Fruit fly (Drosophila melanogaster) whole organism, prepupa: ENCODE results near the gene CG14543.

Source experiments
- Blimp-1 ChIP-seq: fragments of 200-800 bp; sonication (Bioruptor generic); optimal IDR thresholded peaks from 3 replicates; lab custom pipeline; 2017; ENCODE audit warnings: missing biosample characterization, missing genetic modification characterization, mild to moderate bottlenecking, moderate library complexity, missing genetic modification reagents
- CG10631 ChIP-seq: fragments of 200-800 bp; sonication (Bioruptor generic); optimal IDR thresholded peaks from 2 replicates; lab custom pipeline; 2016; ENCODE audit warnings: missing biosample characterization, missing genetic modification characterization
- CG10669 ChIP-seq: fragments of 200-800 bp; sonication (Bioruptor generic); optimal IDR thresholded peaks from 3 replicates; lab custom pipeline; 2018; ENCODE audit warnings: missing biosample characterization, mild to moderate bottlenecking, missing genetic modification characterization, moderate library complexity
- CG11294 ChIP-seq: fragments of 200-800 bp; sonication (Bioruptor generic); IDR thresholded peaks from 2 replicates; pipeline ENCODE4 v1.3.6; 2022; ENCODE audit warnings: missing biosample characterization, missing genetic modification characterization
- CG11762 ChIP-seq: fragments of 200-800 bp; sonication (Bioruptor generic); optimal IDR thresholded peaks from 3 replicates; lab custom pipeline; 2016; ENCODE audit warnings: missing biosample characterization, missing genetic modification characterization; ENCODE audit not compliant: insufficient read depth
- CG11902 ChIP-seq: fragments of 200-800 bp; sonication (Bioruptor generic); optimal IDR thresholded peaks from 3 replicates; lab custom pipeline; 2016; ENCODE audit warnings: missing biosample characterization, missing genetic modification characterization
- CG15336 ChIP-seq: fragments of 200-800 bp; sonication (Bioruptor generic); IDR thresholded peaks from 2 replicates; pipeline ENCODE4 v1.3.6; 2022; ENCODE audit warnings: missing biosample characterization, missing genetic modification characterization
- CG1621 ChIP-seq: fragments of 200-800 bp; sonication (Bioruptor generic); optimal IDR thresholded peaks from 3 replicates; lab custom pipeline; 2018; ENCODE audit warnings: missing biosample characterization, mild to moderate bottlenecking, missing genetic modification characterization
- CG3032 ChIP-seq: fragments of 200-800 bp; optimal IDR thresholded peaks from 2 replicates; lab custom pipeline; 2019; ENCODE audit warnings: missing biosample characterization, mild to moderate bottlenecking, missing genetic modification characterization, moderate library complexity
- CG31627 ChIP-seq: fragments of 200-800 bp; sonication (Bioruptor generic); optimal IDR thresholded peaks from 3 replicates; lab custom pipeline; 2016; ENCODE audit warnings: missing biosample characterization, missing genetic modification characterization
- CG32006 ChIP-seq: fragments of 200-800 bp; sonication (Bioruptor generic); optimal IDR thresholded peaks from 3 replicates; lab custom pipeline; 2017; ENCODE audit warnings: missing biosample characterization, mild to moderate bottlenecking, missing genetic modification characterization
- CG34406 ChIP-seq: fragments of 200-800 bp; sonication (Bioruptor generic); optimal IDR thresholded peaks from 3 replicates; lab custom pipeline; 2016; ENCODE audit warnings: missing biosample characterization, missing genetic modification characterization
- CG3919 ChIP-seq: fragments of 200-800 bp; sonication (Bioruptor generic); optimal IDR thresholded peaks from 3 replicates; lab custom pipeline; 2016; ENCODE audit warnings: missing biosample characterization, missing genetic modification characterization
- CG4318 ChIP-seq: fragments of 200-800 bp; sonication (Bioruptor generic); optimal IDR thresholded peaks from 3 replicates; lab custom pipeline; 2017; ENCODE audit warnings: missing biosample characterization, mild to moderate bottlenecking, missing genetic modification characterization
- CG6163 ChIP-seq: fragments of 200-800 bp; sonication (Bioruptor generic); IDR thresholded peaks from 3 replicates; pipeline ENCODE4 v1.3.6; 2022; ENCODE audit warnings: missing biosample characterization, missing genetic modification characterization
- CG6276 ChIP-seq: fragments of 200-800 bp; sonication (Bioruptor generic); optimal IDR thresholded peaks from 2 replicates; lab custom pipeline; 2017; ENCODE audit warnings: missing biosample characterization, mild to moderate bottlenecking, missing genetic modification characterization
- CG6792 ChIP-seq: fragments of 200-800 bp; sonication (Bioruptor generic); optimal IDR thresholded peaks from 3 replicates; lab custom pipeline; 2016; ENCODE audit warnings: missing biosample characterization, missing genetic modification characterization
- CG6854 ChIP-seq: fragments of 200-800 bp; sonication (Bioruptor generic); optimal IDR thresholded peaks from 2 replicates; lab custom pipeline; 2017; ENCODE audit warnings: missing biosample characterization, mild to moderate bottlenecking, missing genetic modification characterization
- CG7368 ChIP-seq: fragments of 200-800 bp; sonication (Bioruptor generic); optimal IDR thresholded peaks from 3 replicates; lab custom pipeline; 2016; ENCODE audit warnings: missing biosample characterization, missing genetic modification characterization
- CG8119 ChIP-seq: fragments of 200-800 bp; sonication (Bioruptor generic); IDR thresholded peaks from 3 replicates; pipeline ENCODE4 v1.3.6; 2022; ENCODE audit warnings: missing biosample characterization, missing genetic modification characterization
- CG8319 ChIP-seq: fragments of 200-800 bp; sonication (Bioruptor generic); optimal IDR thresholded peaks from 3 replicates; lab custom pipeline; 2016; ENCODE audit warnings: missing biosample characterization, missing genetic modification characterization
- CG8632 ChIP-seq: fragments of 200-800 bp; sonication (Bioruptor generic); optimal IDR thresholded peaks from 3 replicates; lab custom pipeline; 2016; ENCODE audit warnings: missing biosample characterization, missing genetic modification characterization
- CG9139 ChIP-seq: fragments of 200-800 bp; sonication (Bioruptor generic); optimal IDR thresholded peaks from 3 replicates; lab custom pipeline; 2017; ENCODE audit warnings: missing biosample characterization, mild to moderate bottlenecking, missing genetic modification characterization
- Eip78C ChIP-seq: fragments of 200-800 bp; sonication (Bioruptor generic); peaks from one replicate; lab custom pipeline; 2016; ENCODE audit warnings: missing biosample characterization, missing genetic modification characterization
- Eip93F ChIP-seq: fragments of 200-800 bp; sonication (Bioruptor generic); optimal IDR thresholded peaks from 2 replicates; lab custom pipeline; 2016; ENCODE audit warnings: missing biosample characterization, mild to moderate bottlenecking, missing genetic modification characterization
- Ets96B ChIP-seq: fragments of 200-800 bp; optimal IDR thresholded peaks from 2 replicates; lab custom pipeline; 2019; ENCODE audit warnings: missing biosample characterization, mild to moderate bottlenecking, missing genetic modification characterization, moderate library complexity
- Gug ChIP-seq: fragments of 200-800 bp; sonication (Bioruptor generic); IDR thresholded peaks from 2 replicates; pipeline ENCODE4 v1.3.6; 2022; ENCODE audit warnings: missing biosample characterization, missing genetic modification characterization
- Hr38 ChIP-seq: sonication (Bioruptor generic); optimal IDR thresholded peaks from 2 replicates; lab custom pipeline; 2016; ENCODE audit warnings: missing biosample characterization, missing genetic modification characterization
- Hr39 ChIP-seq: fragments of 200-800 bp; sonication (Bioruptor generic); optimal IDR thresholded peaks from 2 replicates; lab custom pipeline; 2016; ENCODE audit warnings: missing biosample characterization, missing genetic modification characterization
- Hr4 ChIP-seq: fragments of 200-800 bp; sonication (Bioruptor generic); optimal IDR thresholded peaks from 3 replicates; lab custom pipeline; 2016; ENCODE audit warnings: missing biosample characterization, missing genetic modification characterization
- Lpt ChIP-seq: fragments of 200-800 bp; sonication (Bioruptor generic); optimal IDR thresholded peaks from 3 replicates; lab custom pipeline; 2016; ENCODE audit warnings: missing biosample characterization, missing genetic modification characterization
- Met ChIP-seq: fragments of 200-800 bp; sonication (Bioruptor generic); optimal IDR thresholded peaks from 3 replicates; lab custom pipeline; 2016; ENCODE audit warnings: missing biosample characterization, missing genetic modification characterization
- OdsH ChIP-seq: fragments of 200-800 bp; sonication (Bioruptor generic); optimal IDR thresholded peaks from 3 replicates; lab custom pipeline; 2016; ENCODE audit warnings: missing biosample characterization, missing genetic modification characterization
- Smox ChIP-seq: fragments of 200-800 bp; sonication (Bioruptor generic); optimal IDR thresholded peaks from 3 replicates; lab custom pipeline; 2016; ENCODE audit warnings: missing biosample characterization, missing genetic modification characterization
- Sox102F ChIP-seq: fragments of 200-800 bp; sonication (Bioruptor generic); optimal IDR thresholded peaks from 2 replicates; lab custom pipeline; 2016; ENCODE audit warnings: missing biosample characterization, mild to moderate bottlenecking, missing genetic modification characterization
- achi ChIP-seq: fragments of 200-800 bp; sonication (Bioruptor generic); optimal IDR thresholded peaks from 3 replicates; lab custom pipeline; 2016; ENCODE audit warnings: missing biosample characterization, missing genetic modification characterization
- acj6 ChIP-seq: fragments of 200-800 bp; sonication (Bioruptor generic); optimal IDR thresholded peaks from 3 replicates; lab custom pipeline; 2016; ENCODE audit warnings: missing biosample characterization, missing genetic modification characterization
- cyc ChIP-seq: fragments of 200-800 bp; sonication (Bioruptor generic); optimal IDR thresholded peaks from 3 replicates; lab custom pipeline; 2016; ENCODE audit warnings: missing biosample characterization, missing genetic modification characterization
- dsx ChIP-seq: fragments of 200-800 bp; optimal IDR thresholded peaks from 3 replicates; lab custom pipeline; 2019; ENCODE audit warnings: missing biosample characterization, mild to moderate bottlenecking, missing genetic modification characterization, moderate library complexity; ENCODE audit not compliant: poor library complexity, severe bottlenecking
- eg ChIP-seq: fragments of 200-800 bp; sonication (Bioruptor generic); IDR thresholded peaks from 3 replicates; pipeline ENCODE4 v1.3.6; 2022; ENCODE audit warnings: missing biosample characterization, missing genetic modification characterization
- fd59A ChIP-seq: fragments of 200-800 bp; sonication (Bioruptor generic); optimal IDR thresholded peaks from 2 replicates; lab custom pipeline; 2017; ENCODE audit warnings: missing biosample characterization, mild to moderate bottlenecking, missing genetic modification characterization, missing genetic modification reagents
- fd85E ChIP-seq: fragments of 200-800 bp; sonication (Bioruptor generic); optimal IDR thresholded peaks from 3 replicates; lab custom pipeline; 2016; ENCODE audit warnings: missing biosample characterization, missing genetic modification characterization
- fkh ChIP-seq: fragments of 200-800 bp; sonication (Bioruptor generic); optimal IDR thresholded peaks from 3 replicates; lab custom pipeline; 2017; ENCODE audit warnings: missing biosample characterization, mild to moderate bottlenecking, missing genetic modification characterization, moderate library complexity
- lz ChIP-seq: fragments of 200-800 bp; sonication (Bioruptor generic); optimal IDR thresholded peaks from 3 replicates; lab custom pipeline; 2016; ENCODE audit warnings: missing biosample characterization, missing genetic modification characterization
- net ChIP-seq: fragments of 200-800 bp; sonication (Bioruptor generic); optimal IDR thresholded peaks from 3 replicates; lab custom pipeline; 2016; ENCODE audit warnings: missing biosample characterization, missing genetic modification characterization
- salr ChIP-seq, 2 experiments: fragments of 200-800 bp; sonication (Bioruptor generic); optimal IDR thresholded peaks; 3 replicates each; lab custom pipeline; 2016 to 2018; ENCODE audit warnings: missing biosample characterization in 2 of 2, missing genetic modification characterization in 2 of 2, mild to moderate bottlenecking in 1 of 2
- spab ChIP-seq: fragments of 200-800 bp; sonication (Bioruptor generic); optimal IDR thresholded peaks from 2 replicates; lab custom pipeline; 2017; ENCODE audit warnings: missing biosample characterization, mild to moderate bottlenecking, missing genetic modification characterization, missing genetic modification reagents
- ss ChIP-seq, 2 experiments: fragments of 200-800 bp; sonication (Bioruptor generic); optimal IDR thresholded peaks; 2 replicates in 1 of 2; 3 replicates in 1 of 2; lab custom pipeline; 2017 to 2018; ENCODE audit warnings: mild to moderate bottlenecking in 2 of 2, missing biosample characterization in 2 of 2, missing genetic modification characterization in 2 of 2, moderate library complexity in 1 of 2
- svp ChIP-seq: fragments of 200-800 bp; sonication (Bioruptor generic); peaks from one replicate; lab custom pipeline; 2016; ENCODE audit warnings: missing biosample characterization, missing genetic modification characterization
- topi ChIP-seq: fragments of 200-800 bp; sonication (Bioruptor generic); optimal IDR thresholded peaks from 3 replicates; lab custom pipeline; 2016; ENCODE audit warnings: missing biosample characterization, missing genetic modification characterization
- vri ChIP-seq: fragments of 200-800 bp; sonication (Bioruptor generic); optimal IDR thresholded peaks from 3 replicates; lab custom pipeline; 2016; ENCODE audit warnings: missing biosample characterization, mild to moderate bottlenecking, missing genetic modification characterization

CG14543 gene

DNA sequence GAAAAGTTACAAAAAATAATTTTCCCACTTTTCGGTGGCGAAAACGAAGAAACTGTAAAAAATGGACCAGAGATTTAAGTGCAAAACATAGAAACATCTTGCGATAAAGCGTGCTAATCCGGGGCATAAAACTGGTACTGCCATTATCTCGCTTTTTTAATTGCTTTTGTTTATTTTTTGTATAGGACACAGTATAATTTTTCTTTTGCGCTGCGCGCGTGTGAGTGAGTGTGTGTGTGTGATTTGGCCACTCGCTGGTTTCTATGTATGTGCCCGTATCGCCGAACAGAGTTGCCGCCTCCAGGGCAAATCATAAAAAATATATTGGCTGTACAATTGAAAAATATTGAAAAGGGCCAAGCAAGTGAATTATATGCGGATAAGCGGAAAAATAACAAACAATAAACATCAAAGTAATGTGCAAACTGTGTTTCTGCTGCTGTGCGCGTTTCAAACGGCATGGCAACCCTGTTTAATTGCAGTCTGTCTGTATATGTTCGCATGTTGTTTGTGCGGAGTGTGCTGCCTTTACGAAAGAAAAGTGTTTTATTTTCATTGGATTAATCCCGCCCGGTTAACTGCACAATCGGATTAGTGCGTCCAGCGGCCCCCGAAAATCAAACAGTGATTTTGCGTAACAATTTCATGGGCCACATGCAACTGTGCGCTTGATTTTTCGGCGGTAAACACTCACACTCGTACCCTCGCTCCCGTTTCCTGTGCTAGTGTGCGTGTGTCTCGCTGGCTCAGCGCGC, 14.1 kb upstream of the CG14543 start:
- TF ChIP-seq OdsH (GFP tag; lab: Kevin White, UChicago), result peak; percentile 99
- TF ChIP-seq Gug (GFP tag; lab: Robert Waterston, UW), result peak; percentile 98
- peak; percentile 98 for TF ChIP-seq CG3919 (GFP tag; lab: Kevin White, UChicago)
- peak; percentile 97 for TF ChIP-seq CG15336 (GFP tag; lab: Robert Waterston, UW)
- peak; percentile 91 for TF ChIP-seq fkh (GFP tag; lab: Kevin White, UChicago)
- peak; percentile 97 for TF ChIP-seq CG34406 (GFP tag; lab: Kevin White, UChicago)
- peak; percentile 99 for TF ChIP-seq CG6163 (GFP tag; lab: Robert Waterston, UW)
- TF ChIP-seq CG10669 (GFP tag; lab: Kevin White, UChicago), result peak; percentile 97
- TF ChIP-seq CG3032 (tag; lab: Kevin White, UChicago), result peak; percentile 94
- TF ChIP-seq CG1621, result peak; percentile 96
- TF ChIP-seq Eip93F (GFP tag; lab: Kevin White, UChicago), result peak; percentile 92
- TF ChIP-seq achi (GFP tag; lab: Kevin White, UChicago), result peak; percentile 97
- peak; percentile 99 for TF ChIP-seq Hr39 (GFP tag; lab: Kevin White, UChicago)
- peak; percentile 95 for TF ChIP-seq CG11902 (GFP tag; lab: Kevin White, UChicago)
- peak; percentile 96 for TF ChIP-seq CG6792
- peak; percentile 97 for TF ChIP-seq CG8119 (GFP tag; lab: Robert Waterston, UW)
- TF ChIP-seq eg (GFP tag; lab: Robert Waterston, UW), result peak; percentile 99
- TF ChIP-seq net (GFP tag; lab: Kevin White, UChicago), result peak; percentile 98
- peak; percentile 98 for TF ChIP-seq CG7368 (GFP tag; lab: Kevin White, UChicago)
- peak; percentile 97 for TF ChIP-seq CG11294 (GFP tag; lab: Robert Waterston, UW)
- peak; percentile 98 for TF ChIP-seq CG10631
- TF ChIP-seq ss (GFP tag; optimal IDR thresholded peaks at IDR 0.05; lab: Kevin White, UChicago), result peak; percentile 83 to 91
- TF ChIP-seq fd59A, result peak; percentile 93
- TF ChIP-seq Lpt (GFP tag; lab: Kevin White, UChicago), result peak; percentile 96
- peak; percentile 98 for TF ChIP-seq cyc
- TF ChIP-seq CG4318 (GFP tag; lab: Kevin White, UChicago), result peak; percentile 97
- peak; percentile 99 for TF ChIP-seq Eip78C
- TF ChIP-seq Blimp-1, result peak; percentile 80
- peak; percentile 94 for TF ChIP-seq CG6276 (GFP tag; lab: Kevin White, UChicago)
- TF ChIP-seq CG6854 (GFP tag; lab: Kevin White, UChicago), result peak; percentile 70
- TF ChIP-seq CG32006 (GFP tag; lab: Kevin White, UChicago), result peak; percentile 98
- peak; percentile 71 for TF ChIP-seq CG9139 (GFP tag; lab: Kevin White, UChicago)
- peak; percentile 89 for TF ChIP-seq dsx
- TF ChIP-seq Hr38 (GFP tag; lab: Kevin White, UChicago), result peak; percentile 93
- peak; percentile 98 for TF ChIP-seq lz
- peak; percentile 98 for TF ChIP-seq svp (GFP tag; lab: Kevin White, UChicago)
- TF ChIP-seq spab (GFP tag; lab: Kevin White, UChicago), result peak; percentile 92
- TF ChIP-seq acj6, result peak; percentile 98
- TF ChIP-seq CG8632 (GFP tag; lab: Kevin White, UChicago), result peak; percentile 97
- TF ChIP-seq Ets96B, result peak; percentile 96
- peak; percentile 97 for TF ChIP-seq CG11762 (GFP tag; lab: Kevin White, UChicago)
- TF ChIP-seq topi (GFP tag; lab: Kevin White, UChicago), result peak; percentile 97
- peak; percentile 98 for TF ChIP-seq Sox102F
- TF ChIP-seq Met (GFP tag; lab: Kevin White, UChicago), result peak; percentile 98
- TF ChIP-seq Smox (GFP tag; lab: Kevin White, UChicago), result peak; percentile 97
- TF ChIP-seq CG31627 (GFP tag; lab: Kevin White, UChicago), result peak; percentile 99
- TF ChIP-seq salr (GFP tag; optimal IDR thresholded peaks at IDR 0.05; lab: Kevin White, UChicago), result peak; percentile 93 to 97
- peak; percentile 93 for TF ChIP-seq fd85E (GFP tag; lab: Kevin White, UChicago)
- TF ChIP-seq CG8319, result peak; percentile 98
- peak; percentile 95 for TF ChIP-seq vri (GFP tag; lab: Kevin White, UChicago)
- peak; percentile 98 for TF ChIP-seq Hr4 (GFP tag; lab: Kevin White, UChicago)
